Worm (Caenorhabditis elegans) whole organism, L4 larva: ENCODE measurements around the gene C15F1.1.

ENCODE experiments used
- R02D3.7 ChIP-seq: fragments of 150-350 bp; sonication (generic microtip); optimal IDR thresholded peaks from 3 replicates; lab custom pipeline; 2014; ENCODE audit warnings: missing biosample characterization, missing genetic modification characterization
- T20F7.1 ChIP-seq: fragments of 200-800 bp; sonication (Bioruptor generic); optimal IDR thresholded peaks from 2 replicates; lab custom pipeline; 2018; ENCODE audit warnings: mild to moderate bottlenecking, missing genetic modification characterization, missing compliant biosample characterization
- Y48G9A.11 ChIP-seq: fragments of 200-800 bp; sonication (Bioruptor generic); IDR thresholded peaks from 2 replicates; pipeline ENCODE4 v1.3.6; 2022; ENCODE audit warnings: missing genetic modification reagents, missing genetic modification characterization, missing compliant biosample characterization
- ZK337.2 ChIP-seq: fragments of 200-800 bp; sonication (Bioruptor generic); IDR thresholded peaks from 2 replicates; pipeline ENCODE4 v1.3.6; 2022; ENCODE audit warnings: missing genetic modification reagents, missing genetic modification characterization, missing compliant biosample characterization
- ZK546.5 ChIP-seq, 2 experiments: sonication (generic microtip); optimal IDR thresholded peaks; 2 replicates each; lab custom pipeline; 2017; ENCODE audit warnings: missing biosample characterization in 2 of 2, missing genetic modification characterization in 2 of 2
- aha-1 ChIP-seq: fragments of 150-350 bp; peaks from one replicate; lab custom pipeline; 2014; ENCODE audit warnings: missing biosample characterization, missing genetic modification characterization
- aly-2 ChIP-seq: sonication (generic microtip); optimal IDR thresholded peaks from 2 replicates; lab custom pipeline; 2018; ENCODE audit warnings: missing biosample characterization, missing genetic modification characterization
- attf-4 ChIP-seq: sonication (generic microtip); optimal IDR thresholded peaks from 3 replicates; lab custom pipeline; 2017; ENCODE audit warnings: missing biosample characterization, missing genetic modification characterization
- ceh-28 ChIP-seq: fragments of 150-350 bp; optimal IDR thresholded peaks from 2 replicates; lab custom pipeline; 2014; ENCODE audit warnings: missing biosample characterization, missing genetic modification reagents, missing genetic modification characterization
- ceh-62 ChIP-seq: sonication (generic microtip); optimal IDR thresholded peaks from 2 replicates; lab custom pipeline; 2017; ENCODE audit warnings: missing biosample characterization, missing genetic modification characterization
- ceh-82 ChIP-seq: sonication (generic microtip); optimal IDR thresholded peaks from 2 replicates; lab custom pipeline; 2017; ENCODE audit warnings: missing biosample characterization, missing genetic modification characterization
- ctbp-1 ChIP-seq: fragments of 200-800 bp; sonication (Bioruptor generic); IDR thresholded peaks from 2 replicates; pipeline ENCODE4 v1.3.6; 2022; ENCODE audit warnings: missing genetic modification reagents, missing genetic modification characterization, missing compliant biosample characterization
- daf-16 ChIP-seq, 3 experiments: sonication (generic microtip); optimal IDR thresholded peaks; 2 replicates each; lab custom pipeline; 2016 to 2017; ENCODE audit warnings: missing genetic modification characterization in 3 of 3, missing genetic modification reagents in 3 of 3, mild to moderate bottlenecking in 2 of 3, missing compliant biosample characterization in 2 of 3, missing biosample characterization in 1 of 3, moderate library complexity in 1 of 3
- dmd-6 ChIP-seq: fragments of 200-800 bp; sonication (Bioruptor generic); IDR thresholded peaks from 2 replicates; pipeline ENCODE4 v1.3.6; 2022; ENCODE audit warnings: missing genetic modification reagents, missing genetic modification characterization, missing compliant biosample characterization
- dpl-1 ChIP-seq: fragments of 150-350 bp; optimal IDR thresholded peaks from 2 replicates; lab custom pipeline; 2014; ENCODE audit warnings: missing biosample characterization, missing genetic modification reagents, missing genetic modification characterization
- duxl-1 ChIP-seq: sonication (generic microtip); optimal IDR thresholded peaks from 2 replicates; lab custom pipeline; 2016; ENCODE audit warnings: mild to moderate bottlenecking, missing genetic modification characterization, moderate library complexity, missing compliant biosample characterization; ENCODE audit not compliant: poor library complexity
- fkh-10 ChIP-seq: fragments of 150-350 bp; optimal IDR thresholded peaks from 2 replicates; lab custom pipeline; 2014; ENCODE audit warnings: missing biosample characterization, missing genetic modification reagents, missing genetic modification characterization
- fos-1 ChIP-seq: fragments of 150-350 bp; optimal IDR thresholded peaks from 2 replicates; lab custom pipeline; 2014; ENCODE audit warnings: missing biosample characterization, missing genetic modification characterization
- gei-8 ChIP-seq: fragments of 200-800 bp; sonication (Bioruptor generic); optimal IDR thresholded peaks from 2 replicates; lab custom pipeline; 2018; ENCODE audit warnings: mild to moderate bottlenecking, missing genetic modification characterization, missing compliant biosample characterization
- hif-1 ChIP-seq, 2 experiments: sonication (generic microtip); optimal IDR thresholded peaks; 2 replicates each; lab custom pipeline; 2016 to 2017; ENCODE audit warnings: missing compliant biosample characterization in 2 of 2, missing genetic modification characterization in 2 of 2, missing genetic modification reagents in 2 of 2, missing genotype in 2 of 2, mild to moderate bottlenecking in 1 of 2
- hlh-30 ChIP-seq: sonication (generic microtip); optimal IDR thresholded peaks from 2 replicates; lab custom pipeline; 2017; ENCODE audit warnings: antibody characterized with exemption, mild to moderate bottlenecking, missing genetic modification characterization, missing compliant biosample characterization; ENCODE audit not compliant: insufficient read depth
- lin-1 ChIP-seq: fragments of 200-800 bp; sonication (Bioruptor generic); IDR thresholded peaks from 2 replicates; pipeline ENCODE4 v1.3.6; 2022; ENCODE audit warnings: missing genetic modification reagents, missing genetic modification characterization, missing compliant biosample characterization
- lir-3 ChIP-seq: sonication (generic microtip); optimal IDR thresholded peaks from 2 replicates; lab custom pipeline; 2016; ENCODE audit warnings: mild to moderate bottlenecking, missing genetic modification characterization, missing compliant biosample characterization
- lsy-2 ChIP-seq, 2 experiments: fragments of 150-350 bp in 1 of 2; sonication (generic microtip) in 1 of 2; optimal IDR thresholded peaks; 2 replicates each; lab custom pipeline; 2014 to 2017; ENCODE audit warnings: missing biosample characterization in 2 of 2, missing genetic modification characterization in 2 of 2
- madf-9 ChIP-seq: fragments of 200-800 bp; sonication (Bioruptor generic); conservative IDR thresholded peaks from 2 replicates; pipeline ENCODE4 v1.3.6; 2022; ENCODE audit warnings: missing genetic modification reagents, missing genetic modification characterization, missing compliant biosample characterization
- mep-1 ChIP-seq: fragments of 150-350 bp; sonication (generic microtip); optimal IDR thresholded peaks from 3 replicates; lab custom pipeline; 2014; ENCODE audit warnings: missing biosample characterization, missing genetic modification characterization
- mes-2 ChIP-seq: sonication (generic microtip); optimal IDR thresholded peaks from 2 replicates; lab custom pipeline; 2016; ENCODE audit warnings: missing genotype, mild to moderate bottlenecking, missing genetic modification characterization, missing compliant biosample characterization; ENCODE audit not compliant: poor library complexity, severe bottlenecking
- mxl-2 ChIP-seq: fragments of 200-800 bp; sonication (Bioruptor generic); conservative IDR thresholded peaks from 2 replicates; pipeline ENCODE4 v1.3.6; 2022; ENCODE audit warnings: missing genetic modification reagents, missing genetic modification characterization, missing compliant biosample characterization
- nhr-237 ChIP-seq: sonication (generic microtip); optimal IDR thresholded peaks from 2 replicates; lab custom pipeline; 2017; ENCODE audit warnings: missing biosample characterization, missing genetic modification characterization
- nhr-25 ChIP-seq: sonication (generic microtip); optimal IDR thresholded peaks from 2 replicates; lab custom pipeline; 2017; ENCODE audit warnings: missing genetic modification characterization, mild to moderate bottlenecking, missing compliant biosample characterization, antibody characterized with exemption, moderate library complexity, borderline replicate concordance; ENCODE audit not compliant: insufficient read depth
- nhr-41 ChIP-seq: fragments of 200-800 bp; sonication (Bioruptor generic); IDR thresholded peaks from 2 replicates; pipeline ENCODE4 v1.3.6; 2022; ENCODE audit warnings: missing genetic modification reagents, missing genetic modification characterization, missing compliant biosample characterization
- nhr-42 ChIP-seq: fragments of 200-800 bp; sonication (Bioruptor generic); IDR thresholded peaks from 2 replicates; pipeline ENCODE4 v1.3.6; 2022; ENCODE audit warnings: missing genetic modification characterization, missing compliant biosample characterization
- nhr-48 ChIP-seq: sonication (generic microtip); optimal IDR thresholded peaks from 2 replicates; lab custom pipeline; 2016; ENCODE audit warnings: mild to moderate bottlenecking, missing genetic modification characterization, missing compliant biosample characterization
- nhr-6 ChIP-seq: fragments of 150-350 bp; optimal IDR thresholded peaks from 2 replicates; lab custom pipeline; 2014; ENCODE audit warnings: missing biosample characterization, missing genetic modification characterization
- nhr-76 ChIP-seq: fragments of 150-350 bp; optimal IDR thresholded peaks from 2 replicates; lab custom pipeline; 2014; ENCODE audit warnings: missing biosample characterization, missing genetic modification characterization
- nhr-77 ChIP-seq: fragments of 150-350 bp; optimal IDR thresholded peaks from 2 replicates; lab custom pipeline; 2014; ENCODE audit warnings: missing biosample characterization, missing genetic modification characterization
- pha-4 ChIP-seq, 2 experiments: fragments of 150-350 bp in 1 of 2; fragments of 200-800 bp in 1 of 2; sonication (Bioruptor generic) in 1 of 2; IDR thresholded peaks in 1 of 2; optimal IDR thresholded peaks in 1 of 2; 2 replicates each; pipeline versions ENCODE4 v1.3.6 to Lab custom; 2014 to 2022; ENCODE audit warnings: missing genetic modification characterization in 2 of 2, missing genetic modification reagents in 2 of 2, missing biosample characterization in 1 of 2, missing compliant biosample characterization in 1 of 2
- php-3 ChIP-seq: fragments of 200-800 bp; sonication (Bioruptor generic); IDR thresholded peaks from 2 replicates; pipeline ENCODE4 v1.3.6; 2022; ENCODE audit warnings: missing genetic modification reagents, missing genetic modification characterization, missing compliant biosample characterization
- pqm-1 ChIP-seq: sonication (generic microtip); optimal IDR thresholded peaks from 2 replicates; lab custom pipeline; 2017; ENCODE audit warnings: missing biosample characterization, missing genetic modification characterization
- sdz-12 ChIP-seq: fragments of 200-800 bp; sonication (Bioruptor generic); optimal IDR thresholded peaks from 2 replicates; lab custom pipeline; 2018; ENCODE audit warnings: mild to moderate bottlenecking, missing genetic modification characterization, missing compliant biosample characterization
- set-16 ChIP-seq: fragments of 200-800 bp; sonication (Bioruptor generic); IDR thresholded peaks from 2 replicates; pipeline ENCODE4 v1.3.6; 2022; ENCODE audit warnings: missing genetic modification reagents, missing genetic modification characterization, missing compliant biosample characterization
- skn-1 ChIP-seq: fragments of 150-350 bp; optimal IDR thresholded peaks from 2 replicates; lab custom pipeline; 2014; ENCODE audit warnings: missing biosample characterization, missing genetic modification characterization
- spr-1 ChIP-seq: sonication (generic microtip); optimal IDR thresholded peaks from 2 replicates; lab custom pipeline; 2016; ENCODE audit warnings: mild to moderate bottlenecking, missing genetic modification characterization, missing compliant biosample characterization
- tag-97 ChIP-seq: fragments of 200-800 bp; sonication (Bioruptor generic); IDR thresholded peaks from 2 replicates; pipeline ENCODE4 v1.3.6; 2022; ENCODE audit warnings: missing genetic modification characterization, missing compliant biosample characterization
- unc-130 ChIP-seq: sonication (generic microtip); optimal IDR thresholded peaks from 2 replicates; lab custom pipeline; 2016; ENCODE audit warnings: missing genetic modification reagents, missing genetic modification characterization, missing compliant biosample characterization
- zag-1 ChIP-seq: fragments of 150-350 bp; optimal IDR thresholded peaks from 2 replicates; lab custom pipeline; 2014; ENCODE audit warnings: missing biosample characterization, missing genetic modification characterization
- zip-2 ChIP-seq: fragments of 150-350 bp; optimal IDR thresholded peaks from 2 replicates; lab custom pipeline; 2014; ENCODE audit warnings: missing biosample characterization, missing genetic modification characterization
- ztf-11 ChIP-seq: fragments of 150-350 bp; optimal IDR thresholded peaks from 2 replicates; lab custom pipeline; 2014; ENCODE audit warnings: missing biosample characterization, missing genetic modification characterization
- ztf-7 ChIP-seq: fragments of 150-350 bp; optimal IDR thresholded peaks from 2 replicates; lab custom pipeline; 2014; ENCODE audit warnings: missing biosample characterization, missing genetic modification characterization

C15F1.1 gene

ce11 chrII:6967618-6968017 is 22.1 kb upstream of the C15F1.1 start, which contains the start of gene eif-2Bgamma:
TSS of gene eif-2Bgamma (minus strand) at chrII:6967648.
- TF ChIP-seq ceh-82 = no peak
- no peak for TF ChIP-seq zag-1 (tag; lab: Kevin White, UChicago)
- no peak for TF ChIP-seq ZK546.5 (tag; optimal IDR thresholded peaks at IDR 0.05; lab: Kevin White, UChicago)
- peak; percentile 89 for TF ChIP-seq Y48G9A.11
- TF ChIP-seq ceh-28 (tag; lab: Kevin White, UChicago) = no peak
- no peak for TF ChIP-seq sdz-12 (GFP tag; lab: Kevin White, UChicago)
- no peak for TF ChIP-seq unc-130 (GFP tag; lab: Kevin White, UChicago)
- no peak for TF ChIP-seq nhr-77 (tag; lab: Kevin White, UChicago)
- TF ChIP-seq dpl-1 (GFP tag; lab: Kevin White, UChicago) = peak; percentile 29
- TF ChIP-seq hlh-30 (tag; lab: Kevin White, UChicago) = peak; percentile 49
- no peak for TF ChIP-seq dmd-6 (GFP tag; lab: Robert Waterston, UW)
- no peak for TF ChIP-seq attf-4 (tag; lab: Kevin White, UChicago)
- no peak for TF ChIP-seq ztf-11 (tag; lab: Kevin White, UChicago)
- TF ChIP-seq lin-1 (GFP tag; lab: Robert Waterston, UW) = no peak
- peak in 1 of 2 experiments; percentile 70 for TF ChIP-seq lsy-2 (tag; optimal IDR thresholded peaks at IDR 0.05; lab: Kevin White, UChicago)
- no peak for TF ChIP-seq tag-97 (GFP tag; lab: Robert Waterston, UW)
- no peak for TF ChIP-seq ctbp-1 (GFP tag; lab: Robert Waterston, UW)
- TF ChIP-seq R02D3.7 (tag; lab: Kevin White, UChicago) = peak; percentile 51
- peak; percentile 44 for TF ChIP-seq aha-1 (tag; lab: Kevin White, UChicago)
- TF ChIP-seq nhr-76 = no peak
- no peak for TF ChIP-seq nhr-6 (tag; lab: Kevin White, UChicago)
- peak; percentile 96 for TF ChIP-seq T20F7.1 (GFP tag; lab: Kevin White, UChicago)

ce11 chrII:6968191-6968675 is 21.4 kb upstream of the C15F1.1 start:
- TF ChIP-seq aly-2 (peak; percentile 52), nhr-48 (tag; lab: Kevin White, UChicago) (peak; percentile 75), set-16 (GFP tag; lab: Robert Waterston, UW) (peak; percentile 66), nhr-76 (no peak), spr-1 (tag; lab: Kevin White, UChicago) (peak; percentile 68), mep-1 (peak; percentile 83), skn-1 (tag; lab: Kevin White, UChicago) (no peak), ZK337.2 (GFP tag; lab: Robert Waterston, UW) (no peak), ztf-7 (tag; lab: Kevin White, UChicago) (no peak), fos-1 (no peak), hif-1 (tag; optimal IDR thresholded peaks at IDR 0.05; lab: Kevin White, UChicago) (no peak), mes-2 (tag; lab: Kevin White, UChicago) (peak; percentile 82), mxl-2 (GFP tag; lab: Robert Waterston, UW) (0 out of 2 replicates have a peak, but pooled peaks have one; percentile 34), pqm-1 (tag; lab: Kevin White, UChicago) (no peak), duxl-1 (tag; lab: Kevin White, UChicago) (peak; percentile 57), pha-4 (GFP tag; IDR thresholded peaks at IDR 0.05; lab: Robert Waterston, UW) (peak; percentile 70; the same call in 1 of the 2 replicates), pha-4 (tag; optimal IDR thresholded peaks at IDR 0.05; lab: Kevin White, UChicago) (no peak), nhr-41 (GFP tag; lab: Robert Waterston, UW) (0 out of 2 replicates have a peak, but pooled peaks have one; percentile 50), php-3 (GFP tag; lab: Robert Waterston, UW) (peak; percentile 63; the same call in 1 of the 2 replicates), zip-2 (peak; percentile 11), nhr-25 (tag; lab: Kevin White, UChicago) (peak; percentile 83), gei-8 (peak; percentile 71), ceh-62 (no peak), ZK546.5 (tag; optimal IDR thresholded peaks at IDR 0.05; lab: Kevin White, UChicago) (no peak), nhr-42 (GFP tag; lab: Robert Waterston, UW) (peak; percentile 87), aha-1 (tag; lab: Kevin White, UChicago) (peak; percentile 86), madf-9 (no peak), lir-3 (peak; percentile 2), daf-16 (GFP tag; optimal IDR thresholded peaks at IDR 0.05; lab: Kevin White, UChicago) (peak; percentile 60 to 90), daf-16 (tag; optimal IDR thresholded peaks at IDR 0.05; lab: Kevin White, UChicago) (peak; percentile 63), fkh-10 (no peak), nhr-237 (tag; lab: Kevin White, UChicago) (no peak)
